Worm (Caenorhabditis elegans): ENCODE data around the gene dnc-4.

DNA sequence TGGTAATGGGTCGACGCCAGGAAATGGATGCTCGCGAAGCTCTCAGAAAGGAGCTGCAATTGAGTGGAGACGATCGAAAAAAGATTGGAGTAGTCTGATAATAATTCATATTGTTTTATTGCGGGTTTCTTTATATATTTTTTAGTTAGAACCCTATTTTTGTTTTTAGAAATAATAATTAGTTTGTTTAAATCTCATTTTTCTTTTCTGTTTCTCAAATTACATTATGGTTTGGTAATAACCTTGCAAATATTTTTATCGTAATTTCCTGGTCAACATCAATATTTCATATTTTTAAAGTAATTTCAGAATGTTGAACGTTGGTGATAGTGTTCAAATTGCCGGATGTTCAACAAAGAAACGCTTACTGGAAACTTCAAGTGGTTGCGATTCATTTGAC lies 2.9 kb downstream of the dnc-4 start, which contains the start of gene elpc-4:
- TF ChIP-seq zag-1 (tag; optimal IDR thresholded peaks at IDR 0.05) (no peak), egl-27 (tag; optimal IDR thresholded peaks at IDR 0.05) (no peak), eor-1 (tag; optimal IDR thresholded peaks at IDR 0.05) (no peak)

All from whole organism, L3 larva.